Worm (Caenorhabditis elegans) whole organism, L2 larva: Measurements from ENCODE around the gene Y73B6BL.29.
"Not testable (repeated sequence)": the region's sequence is repeated elsewhere in the genome, so short reads cannot be mapped to it uniquely, and the experiment has no call there.

ENCODE experiments used
- F13H6.1 ChIP-seq: sonication (generic microtip); optimal IDR thresholded peaks from 2 replicates; lab custom pipeline; 2016; ENCODE audit warnings: missing genetic modification characterization, missing compliant biosample characterization
- R02D3.7 ChIP-seq: fragments of 150-350 bp; optimal IDR thresholded peaks from 2 replicates; lab custom pipeline; 2014; ENCODE audit warnings: missing biosample characterization, missing genetic modification characterization
- Y55F3AM.14 ChIP-seq: fragments of 200-800 bp; sonication (Bioruptor generic); optimal IDR thresholded peaks from 2 replicates; lab custom pipeline; 2018; ENCODE audit warnings: mild to moderate bottlenecking, missing genetic modification characterization, missing compliant biosample characterization
- alr-1 ChIP-seq: fragments of 150-350 bp; optimal IDR thresholded peaks from 2 replicates; lab custom pipeline; 2014; ENCODE audit warnings: missing biosample characterization, missing genetic modification characterization
- aly-2 ChIP-seq: fragments of 150-350 bp; optimal IDR thresholded peaks from 2 replicates; lab custom pipeline; 2014; ENCODE audit warnings: missing biosample characterization, missing genetic modification characterization
- dmd-4 ChIP-seq: sonication (generic microtip); optimal IDR thresholded peaks from 2 replicates; lab custom pipeline; 2017; ENCODE audit warnings: missing biosample characterization, missing genetic modification characterization
- egl-27 ChIP-seq: sonication (generic microtip); optimal IDR thresholded peaks from 3 replicates; lab custom pipeline; 2017; ENCODE audit warnings: missing biosample characterization, missing genetic modification reagents, missing genetic modification characterization
- lin-11 ChIP-seq: fragments of 150-350 bp; sonication (generic microtip); optimal IDR thresholded peaks from 2 replicates; lab custom pipeline; 2014; ENCODE audit warnings: missing biosample characterization, missing genetic modification characterization, inconsistent platforms, mixed read lengths
- lin-13 ChIP-seq: fragments of 150-350 bp; optimal IDR thresholded peaks from 2 replicates; lab custom pipeline; 2014; ENCODE audit warnings: missing biosample characterization, missing genetic modification reagents, missing genetic modification characterization
- lin-39 ChIP-seq: fragments of 150-350 bp; optimal IDR thresholded peaks from 2 replicates; lab custom pipeline; 2014; ENCODE audit warnings: missing biosample characterization, missing genetic modification reagents, missing genetic modification characterization
- lsy-2 ChIP-seq, 2 experiments: fragments of 150-350 bp in 1 of 2; sonication (generic microtip) in 1 of 2; optimal IDR thresholded peaks; 2 replicates each; lab custom pipeline; 2014 to 2017; ENCODE audit warnings: missing biosample characterization in 2 of 2, missing genetic modification characterization in 2 of 2
- mab-5 ChIP-seq: fragments of 150-350 bp; optimal IDR thresholded peaks from 2 replicates; lab custom pipeline; 2014; ENCODE audit warnings: missing biosample characterization, missing genetic modification characterization
- mbf-1 ChIP-seq: sonication (generic microtip); optimal IDR thresholded peaks from 2 replicates; lab custom pipeline; 2017; ENCODE audit warnings: missing biosample characterization, missing genetic modification characterization
- nhr-10 ChIP-seq: sonication (generic microtip); optimal IDR thresholded peaks from 2 replicates; lab custom pipeline; 2017; ENCODE audit warnings: missing biosample characterization, missing genetic modification characterization
- nhr-11 ChIP-seq: fragments of 150-350 bp; optimal IDR thresholded peaks from 2 replicates; lab custom pipeline; 2014; ENCODE audit warnings: missing biosample characterization, missing genetic modification characterization
- nhr-129 ChIP-seq: fragments of 150-350 bp; optimal IDR thresholded peaks from 2 replicates; lab custom pipeline; 2014; ENCODE audit warnings: missing biosample characterization, missing genetic modification characterization
- nhr-21 ChIP-seq: fragments of 150-350 bp; optimal IDR thresholded peaks from 2 replicates; lab custom pipeline; 2014; ENCODE audit warnings: missing biosample characterization, missing genetic modification characterization
- nhr-23 ChIP-seq: fragments of 150-350 bp; optimal IDR thresholded peaks from 2 replicates; lab custom pipeline; 2014; ENCODE audit warnings: missing biosample characterization, missing genetic modification reagents, missing genetic modification characterization
- nhr-6 ChIP-seq: fragments of 150-350 bp; optimal IDR thresholded peaks from 2 replicates; lab custom pipeline; 2014; ENCODE audit warnings: missing biosample characterization, missing genetic modification characterization
- sem-4 ChIP-seq: fragments of 150-350 bp; optimal IDR thresholded peaks from 2 replicates; lab custom pipeline; 2014; ENCODE audit warnings: missing biosample characterization, missing genetic modification reagents, missing genetic modification characterization
- sma-3 ChIP-seq: sonication (generic microtip); optimal IDR thresholded peaks from 2 replicates; lab custom pipeline; 2016; ENCODE audit warnings: missing genetic modification reagents, missing genetic modification characterization, missing compliant biosample characterization
- sma-9 ChIP-seq, 2 experiments: fragments of 150-350 bp in 1 of 2; sonication (generic microtip) in 1 of 2; optimal IDR thresholded peaks; 2 replicates each; lab custom pipeline; 2014 to 2016; ENCODE audit warnings: missing genetic modification characterization in 2 of 2, mild to moderate bottlenecking in 1 of 2, missing biosample characterization in 1 of 2, missing compliant biosample characterization in 1 of 2, missing genetic modification reagents in 1 of 2, moderate library complexity in 1 of 2
- snpc-4 ChIP-seq: fragments of 150-350 bp; optimal IDR thresholded peaks from 2 replicates; lab custom pipeline; 2014; ENCODE audit warnings: missing biosample characterization, missing genetic modification characterization
- unc-55 ChIP-seq: fragments of 150-350 bp; sonication (generic microtip); optimal IDR thresholded peaks from 3 replicates; lab custom pipeline; 2014; ENCODE audit warnings: missing biosample characterization, missing genetic modification reagents, missing genetic modification characterization
- zag-1 ChIP-seq: fragments of 150-350 bp; optimal IDR thresholded peaks from 2 replicates; lab custom pipeline; 2014; ENCODE audit warnings: missing biosample characterization, missing genetic modification characterization
- ztf-1 ChIP-seq: fragments of 200-800 bp; sonication (Bioruptor generic); conservative IDR thresholded peaks from 2 replicates; pipeline ENCODE4 v1.3.6; 2022; ENCODE audit warnings: missing genetic modification characterization, missing compliant biosample characterization
- ztf-11 ChIP-seq: sonication (generic microtip); optimal IDR thresholded peaks from 2 replicates; lab custom pipeline; 2017; ENCODE audit warnings: missing biosample characterization, missing genetic modification characterization

The Y73B6BL.29 gene

ce11 chrIV:6336748-6337147 is 15.0 kb downstream of the Y73B6BL.29 start (continued):
- TF ChIP-seq Y55F3AM.14 (peak; percentile 91), sma-9 (GFP tag; optimal IDR thresholded peaks at IDR 0.05; lab: Kevin White, UChicago) (peak; percentile 100), sma-9 (tag; optimal IDR thresholded peaks at IDR 0.05; lab: Kevin White, UChicago) (peak; percentile 79), lin-13 (peak; percentile 70), F13H6.1 (tag; lab: Kevin White, UChicago) (peak; percentile 97), lsy-2 (tag; optimal IDR thresholded peaks at IDR 0.05; lab: Kevin White, UChicago) (peak; percentile 64 to 95), ztf-11 (no peak)
- TF ChIP-seq, all 48 proteins: peak for 33

DNA sequence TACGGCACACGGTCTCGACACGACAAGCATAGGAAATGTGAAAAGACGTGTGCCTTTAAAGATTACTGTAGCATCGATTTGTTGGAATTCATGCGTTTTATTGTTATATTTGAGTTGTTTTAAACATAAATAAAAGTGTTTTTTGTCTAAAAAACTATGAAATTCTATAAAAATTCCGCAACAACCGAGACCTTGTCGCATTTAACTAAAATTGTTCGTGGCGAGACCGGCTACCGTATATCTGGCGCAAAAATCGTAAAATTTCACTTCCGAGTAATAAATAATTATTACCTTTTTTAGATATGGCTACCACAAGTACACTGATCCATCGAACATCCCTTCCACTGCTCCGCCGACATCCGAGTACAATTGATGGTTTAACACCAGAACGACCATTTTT is 15.6 kb downstream of the Y73B6BL.29 start, which contains the start of gene ipla-6:
ipla-6 (plus strand) TSS at position 301 of the 400 bp plus-strand sequence.
- no peak for TF ChIP-seq alr-1 (tag; lab: Kevin White, UChicago)

ce11 chrIV:6342431-6342830 is 20.7 kb downstream of the Y73B6BL.29 start, which contains the start of gene Y73B6BL.288:
Gene Y73B6BL.288, minus strand, starts transcription at chrIV:6342531.
- TF ChIP-seq alr-1 (tag; lab: Kevin White, UChicago) (no peak), nhr-21 (tag; lab: Kevin White, UChicago) (no peak), egl-27 (tag; lab: Kevin White, UChicago) (no peak), ztf-1 (GFP tag; lab: Robert Waterston, UW) (no peak), mbf-1 (tag; lab: Kevin White, UChicago) (no peak), nhr-10 (tag; lab: Kevin White, UChicago) (no peak), R02D3.7 (tag; lab: Kevin White, UChicago) (no peak), ztf-11 (no peak), sma-3 (GFP tag; lab: Kevin White, UChicago) (no peak), lin-39 (tag; lab: Kevin White, UChicago) (no peak), zag-1 (tag; lab: Kevin White, UChicago) (no peak), sem-4 (tag; lab: Kevin White, UChicago) (no peak), nhr-23 (tag; lab: Kevin White, UChicago) (no peak), nhr-11 (tag; lab: Kevin White, UChicago) (no peak)

ce11 chrIV:6342876-6343275 is 21.1 kb downstream of the Y73B6BL.29 start, which contains the start of gene Y73B6BL.14:
Gene Y73B6BL.14, minus strand, starts transcription at chrIV:6342976.
- no peak for TF ChIP-seq alr-1 (tag; lab: Kevin White, UChicago)
- TF ChIP-seq lin-11 (tag; lab: Kevin White, UChicago), result no peak
- no peak for TF ChIP-seq aly-2
- TF ChIP-seq mab-5 (tag; lab: Kevin White, UChicago), result no peak
- TF ChIP-seq dmd-4 (tag; lab: Kevin White, UChicago), result no peak
- no peak for TF ChIP-seq nhr-129 (tag; lab: Kevin White, UChicago)
- TF ChIP-seq, all 48 proteins: peak for 0

ce11 chrIV:6347213-6347612 is 25.5 kb downstream of the Y73B6BL.29 start, which contains the start of gene Y73B6BL.289:
Gene Y73B6BL.289, plus strand, starts transcription at chrIV:6347513.
- not testable (repeated sequence) for TF ChIP-seq nhr-10 (tag; lab: Kevin White, UChicago); nhr-6 (tag; lab: Kevin White, UChicago); sma-9 (GFP tag; optimal IDR thresholded peaks at IDR 0.05; lab: Kevin White, UChicago); sma-9 (tag; optimal IDR thresholded peaks at IDR 0.05; lab: Kevin White, UChicago)
- TF ChIP-seq, all 48 proteins: peak for 0; not testable (repeated sequence) for 48

DNA sequence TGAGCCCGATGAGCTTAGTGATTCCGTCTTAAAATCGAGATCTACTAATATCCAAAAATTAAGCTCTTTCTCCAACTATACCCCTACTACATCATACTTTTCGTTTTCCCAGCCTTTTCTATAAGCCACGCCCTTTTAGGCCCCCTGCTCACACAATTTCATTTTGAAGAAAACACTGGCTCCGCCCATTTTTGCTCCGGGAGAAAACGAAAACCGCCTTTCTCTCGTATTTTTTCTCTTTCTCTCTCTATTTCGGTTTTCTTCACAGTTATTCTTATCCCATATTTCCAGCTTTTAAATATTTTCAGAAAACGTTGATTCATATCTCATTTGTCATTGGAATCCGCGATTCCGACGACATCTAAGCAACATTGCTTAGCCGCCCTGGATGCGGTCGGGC is 39.9 kb downstream of the Y73B6BL.29 start, which contains the start of gene Y73B6BL.47:
Y73B6BL.47 (plus strand) TSS at position 301 of the 400 bp plus-strand sequence.
- TF ChIP-seq ztf-11, result no peak
- TF ChIP-seq R02D3.7 (tag; lab: Kevin White, UChicago), result no peak
- no peak for TF ChIP-seq unc-55 (GFP tag; lab: Kevin White, UChicago)
- no peak for TF ChIP-seq zag-1 (tag; lab: Kevin White, UChicago)
- TF ChIP-seq snpc-4, result no peak

- no peak for TF ChIP-seq unc-55 (GFP tag; lab: Kevin White, UChicago)
Measured at ce11 chrIV:6363604-6364003, 41.9 kb downstream of the Y73B6BL.29 start.
